Worm (Caenorhabditis elegans): ENCODE measurements around the gene vrk-1.
A peak's percentile ranks its signal among the peaks of the same experiment; 100 is the strongest.

vrk-1 gene

ce11 chrII:5928502-5928901, 6.7 kb downstream of the vrk-1 start, which contains the start of gene egl-44:
egl-44 (plus strand) TSS chrII:5928802.
- TF ChIP-seq dve-1 (tag; optimal IDR thresholded peaks at IDR 0.05) (no peak), elt-4 (tag; optimal IDR thresholded peaks at IDR 0.05) (no peak), tbx-7 (tag; optimal IDR thresholded peaks at IDR 0.05) (no peak), ttx-3 (tag; optimal IDR thresholded peaks at IDR 0.05) (no peak), unc-42 (tag; optimal IDR thresholded peaks at IDR 0.05) (no peak), pros-1 (tag; optimal IDR thresholded peaks at IDR 0.05) (no peak)

DNA sequence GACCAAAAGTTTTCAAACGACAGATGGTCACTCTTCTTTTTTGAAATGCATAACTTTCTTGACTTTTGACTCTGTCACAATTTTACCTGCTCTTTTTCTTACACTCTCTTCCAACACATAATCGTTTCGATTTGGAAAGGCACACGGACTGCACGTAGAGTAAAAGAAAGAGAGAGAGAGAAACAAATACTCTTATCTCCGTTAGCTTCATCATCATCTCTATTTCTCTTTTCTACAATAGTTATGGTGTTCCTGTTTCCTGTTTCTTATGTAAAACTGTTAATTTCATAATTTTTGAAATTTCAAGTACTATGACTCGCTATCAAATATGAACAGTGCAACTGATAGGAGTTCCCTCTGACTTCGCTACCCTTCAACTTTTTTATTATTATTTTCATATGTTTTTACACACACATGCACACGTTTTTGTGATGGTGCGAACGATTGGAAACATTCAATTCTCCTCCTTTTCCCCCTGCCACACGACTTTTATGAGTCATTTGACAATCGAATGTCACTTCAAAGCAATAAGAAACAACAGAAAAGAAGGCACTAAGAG, 8.4 kb downstream of the vrk-1 start:
- no peak for TF ChIP-seq fkh-6 (tag; optimal IDR thresholded peaks at IDR 0.05)
- peak; percentile 39 for TF ChIP-seq elt-2 (tag; optimal IDR thresholded peaks at IDR 0.05)

- TF ChIP-seq ceh-31 (tag; optimal IDR thresholded peaks at IDR 0.05) (no peak), fkh-6 (tag; optimal IDR thresholded peaks at IDR 0.05) (no peak), ref-2 (tag; optimal IDR thresholded peaks at IDR 0.05) (peak; percentile 45)
Measured at ce11 chrII:5931109-5931508, 9.3 kb downstream of the vrk-1 start.

ce11 chrII:5931904-5932764, 10.4 kb downstream of the vrk-1 start:
- TF ChIP-seq ceh-22 (tag; optimal IDR thresholded peaks at IDR 0.05) (no peak), unc-55 (GFP tag; optimal IDR thresholded peaks at IDR 0.05) (peak; percentile 88)

- no peak for TF ChIP-seq ets-4 (tag; optimal IDR thresholded peaks at IDR 0.05)
- no peak for TF ChIP-seq dmd-4 (tag; optimal IDR thresholded peaks at IDR 0.05; ENCODE audit: borderline replicate concordance)
- peak; percentile 25 for TF ChIP-seq fkh-6 (tag; optimal IDR thresholded peaks at IDR 0.05)
- TF ChIP-seq hlh-6 (tag; optimal IDR thresholded peaks at IDR 0.05), result peak; percentile 30
- no peak for TF ChIP-seq ceh-2 (tag; optimal IDR thresholded peaks at IDR 0.05)
Measured at ce11 chrII:5933133-5933532, 11.4 kb downstream of the vrk-1 start.

- TF ChIP-seq hlh-13 (GFP tag; optimal IDR thresholded peaks at IDR 0.05) (no peak), pha-2 (tag; optimal IDR thresholded peaks at IDR 0.05) (no peak), npax-4 (tag; optimal IDR thresholded peaks at IDR 0.05) (no peak), fkh-6 (tag; optimal IDR thresholded peaks at IDR 0.05) (no peak), unc-55 (GFP tag; optimal IDR thresholded peaks at IDR 0.05) (peak; percentile 28), dmd-4 (tag; optimal IDR thresholded peaks at IDR 0.05; ENCODE audit: borderline replicate concordance) (no peak), ets-4 (tag; optimal IDR thresholded peaks at IDR 0.05) (no peak)
Measured at ce11 chrII:5933962-5934422, 12.2 kb downstream of the vrk-1 start.

DNA sequence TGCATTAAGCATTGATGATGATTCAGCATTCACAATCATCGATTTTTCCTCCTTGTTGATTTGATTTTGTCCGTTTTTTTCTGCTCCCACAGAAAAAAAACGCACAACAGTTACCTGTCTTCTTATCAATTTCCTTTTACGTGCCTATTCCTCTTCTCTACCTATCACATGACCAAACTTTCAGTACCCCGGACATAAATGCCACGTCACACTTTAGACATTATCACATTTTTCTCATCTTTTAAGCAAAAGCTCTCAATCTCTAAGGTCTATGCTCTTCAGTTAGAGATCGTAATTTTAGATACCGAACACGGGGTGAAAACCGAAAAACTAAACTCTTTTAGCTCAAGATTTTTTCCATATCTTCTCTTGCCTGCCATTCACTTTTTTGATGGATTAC, 14.2 kb downstream of the vrk-1 start:
- TF ChIP-seq pqm-1 (tag; optimal IDR thresholded peaks at IDR 0.05) (no peak), pha-4 (tag; optimal IDR thresholded peaks at IDR 0.05) (no peak), ceh-2 (tag; optimal IDR thresholded peaks at IDR 0.05) (no peak), hlh-13 (GFP tag; optimal IDR thresholded peaks at IDR 0.05) (no peak), ama-1 (optimal IDR thresholded peaks at IDR 0.05) (no peak), K09A11.1 (tag; optimal IDR thresholded peaks at IDR 0.05; ENCODE audit: insufficient read depth) (no peak), fkh-6 (tag; optimal IDR thresholded peaks at IDR 0.05) (no peak), odd-2 (tag; optimal IDR thresholded peaks at IDR 0.05) (no peak), pros-1 (tag; optimal IDR thresholded peaks at IDR 0.05) (no peak), pha-2 (tag; optimal IDR thresholded peaks at IDR 0.05) (no peak)

ce11 chrII:5940815-5941214, 19.0 kb downstream of the vrk-1 start, which contains the start of gene F28B12.6:
F28B12.6 (plus strand) TSS chrII:5940863.
- TF ChIP-seq K09A11.1 (tag; optimal IDR thresholded peaks at IDR 0.05; ENCODE audit: insufficient read depth) (no peak), nhr-232 (tag; optimal IDR thresholded peaks at IDR 0.05) (no peak), ceh-48 (tag; optimal IDR thresholded peaks at IDR 0.05) (no peak), ceh-24 (tag; optimal IDR thresholded peaks at IDR 0.05) (no peak), unc-55 (GFP tag; optimal IDR thresholded peaks at IDR 0.05) (no peak), fkh-10 (GFP tag; optimal IDR thresholded peaks at IDR 0.05) (no peak), F13H6.1 (tag; optimal IDR thresholded peaks at IDR 0.05) (no peak), pha-4 (tag; optimal IDR thresholded peaks at IDR 0.05) (no peak), pqm-1 (tag; optimal IDR thresholded peaks at IDR 0.05) (no peak), T23F11.4 (GFP tag; optimal IDR thresholded peaks at IDR 0.05) (no peak), pag-3 (tag; optimal IDR thresholded peaks at IDR 0.05; ENCODE audit: borderline replicate concordance) (no peak), lim-6 (tag; optimal IDR thresholded peaks at IDR 0.05) (no peak), sdc-2 (tag; optimal IDR thresholded peaks at IDR 0.05) (no peak), lin-11 (tag; optimal IDR thresholded peaks at IDR 0.05) (no peak), ceh-30 (tag; optimal IDR thresholded peaks at IDR 0.05) (no peak), Y22D7AL.16 (tag; optimal IDR thresholded peaks at IDR 0.05) (no peak), dmd-4 (tag; optimal IDR thresholded peaks at IDR 0.05; ENCODE audit: borderline replicate concordance) (no peak)
